Worm (Caenorhabditis elegans) whole organism, L4 larva: Measurements from ENCODE around the gene nas-21.

Experiments
- D1046.2 ChIP-seq: fragments of 200-800 bp; sonication (Bioruptor generic); IDR thresholded peaks from 2 replicates; pipeline ENCODE4 v1.3.6; 2022; ENCODE audit warnings: missing genetic modification characterization, missing compliant biosample characterization
- F37D6.2 ChIP-seq: sonication (generic microtip); optimal IDR thresholded peaks from 2 replicates; lab custom pipeline; 2016; ENCODE audit warnings: mild to moderate bottlenecking, missing genetic modification characterization, missing compliant biosample characterization
- F44E2.7 ChIP-seq: fragments of 200-800 bp; sonication (Bioruptor generic); IDR thresholded peaks from 2 replicates; pipeline ENCODE4 v2.1.2; 2022; ENCODE audit warnings: missing genetic modification characterization, missing compliant biosample characterization
- R02D3.7 ChIP-seq: fragments of 150-350 bp; sonication (generic microtip); optimal IDR thresholded peaks from 3 replicates; lab custom pipeline; 2014; ENCODE audit warnings: missing biosample characterization, missing genetic modification characterization
- T20F7.1 ChIP-seq: fragments of 200-800 bp; sonication (Bioruptor generic); optimal IDR thresholded peaks from 2 replicates; lab custom pipeline; 2018; ENCODE audit warnings: mild to moderate bottlenecking, missing genetic modification characterization, missing compliant biosample characterization
- Y75B8A.6 ChIP-seq: fragments of 200-800 bp; sonication (Bioruptor generic); IDR thresholded peaks from 2 replicates; pipeline ENCODE4 v1.3.6; 2022; ENCODE audit warnings: missing genetic modification reagents, missing genetic modification characterization, missing compliant biosample characterization
- ZK337.2 ChIP-seq: fragments of 200-800 bp; sonication (Bioruptor generic); IDR thresholded peaks from 2 replicates; pipeline ENCODE4 v1.3.6; 2022; ENCODE audit warnings: missing genetic modification reagents, missing genetic modification characterization, missing compliant biosample characterization
- aha-1 ChIP-seq: fragments of 150-350 bp; peaks from one replicate; lab custom pipeline; 2014; ENCODE audit warnings: missing biosample characterization, missing genetic modification characterization
- aly-2 ChIP-seq: sonication (generic microtip); optimal IDR thresholded peaks from 2 replicates; lab custom pipeline; 2018; ENCODE audit warnings: missing biosample characterization, missing genetic modification characterization
- arid-1 ChIP-seq: fragments of 200-800 bp; sonication (Bioruptor generic); conservative IDR thresholded peaks from 2 replicates; pipeline ENCODE4 v1.3.6; 2022; ENCODE audit warnings: missing genetic modification reagents, missing genetic modification characterization, missing compliant biosample characterization
- attf-4 ChIP-seq: sonication (generic microtip); optimal IDR thresholded peaks from 3 replicates; lab custom pipeline; 2017; ENCODE audit warnings: missing biosample characterization, missing genetic modification characterization
- ceh-32 ChIP-seq: sonication (generic microtip); optimal IDR thresholded peaks from 2 replicates; lab custom pipeline; 2016; ENCODE audit warnings: mild to moderate bottlenecking, missing genetic modification characterization, missing compliant biosample characterization; ENCODE audit not compliant: poor library complexity
- ceh-44 ChIP-seq: fragments of 200-800 bp; sonication (Bioruptor generic); IDR thresholded peaks from 2 replicates; pipeline ENCODE4 v1.3.6; 2022; ENCODE audit warnings: missing genetic modification reagents, missing genetic modification characterization, missing compliant biosample characterization
- ceh-82 ChIP-seq: sonication (generic microtip); optimal IDR thresholded peaks from 2 replicates; lab custom pipeline; 2017; ENCODE audit warnings: missing biosample characterization, missing genetic modification characterization
- ces-1 ChIP-seq: fragments of 150-350 bp; sonication (generic microtip); optimal IDR thresholded peaks from 4 replicates; lab custom pipeline; 2014; ENCODE audit warnings: missing biosample characterization, missing genetic modification reagents, missing genetic modification characterization
- daf-16 ChIP-seq, 3 experiments: sonication (generic microtip); optimal IDR thresholded peaks; 2 replicates each; lab custom pipeline; 2016 to 2017; ENCODE audit warnings: missing genetic modification characterization in 3 of 3, missing genetic modification reagents in 3 of 3, mild to moderate bottlenecking in 2 of 3, missing compliant biosample characterization in 2 of 3, missing biosample characterization in 1 of 3, moderate library complexity in 1 of 3
- dmd-6 ChIP-seq: fragments of 200-800 bp; sonication (Bioruptor generic); IDR thresholded peaks from 2 replicates; pipeline ENCODE4 v1.3.6; 2022; ENCODE audit warnings: missing genetic modification reagents, missing genetic modification characterization, missing compliant biosample characterization
- dmd-9 ChIP-seq: fragments of 200-800 bp; sonication (Bioruptor generic); IDR thresholded peaks from 2 replicates; pipeline ENCODE4 v1.3.6; 2022; ENCODE audit warnings: missing genetic modification reagents, missing genetic modification characterization, missing compliant biosample characterization
- duxl-1 ChIP-seq: sonication (generic microtip); optimal IDR thresholded peaks from 2 replicates; lab custom pipeline; 2016; ENCODE audit warnings: mild to moderate bottlenecking, missing genetic modification characterization, moderate library complexity, missing compliant biosample characterization; ENCODE audit not compliant: poor library complexity
- egl-43 ChIP-seq: fragments of 200-800 bp; sonication (Bioruptor generic); IDR thresholded peaks from 2 replicates; pipeline ENCODE4 v1.3.6; 2022; ENCODE audit warnings: missing genetic modification reagents, missing genetic modification characterization, missing compliant biosample characterization
- fkh-10 ChIP-seq: fragments of 150-350 bp; optimal IDR thresholded peaks from 2 replicates; lab custom pipeline; 2014; ENCODE audit warnings: missing biosample characterization, missing genetic modification reagents, missing genetic modification characterization
- hlh-11 ChIP-seq: fragments of 200-800 bp; sonication (Bioruptor generic); optimal IDR thresholded peaks from 2 replicates; lab custom pipeline; 2018; ENCODE audit warnings: mild to moderate bottlenecking, missing genetic modification characterization, missing compliant biosample characterization
- jun-1 ChIP-seq: fragments of 150-350 bp; optimal IDR thresholded peaks from 2 replicates; lab custom pipeline; 2014; ENCODE audit warnings: missing biosample characterization, missing genetic modification reagents, missing genetic modification characterization
- lim-7 ChIP-seq: fragments of 200-800 bp; sonication (Bioruptor generic); IDR thresholded peaks from 2 replicates; pipeline ENCODE4 v1.3.6; 2022; ENCODE audit warnings: missing genetic modification characterization, missing compliant biosample characterization
- lin-29 ChIP-seq: fragments of 200-800 bp; sonication (Bioruptor generic); IDR thresholded peaks from 2 replicates; pipeline ENCODE4 v1.3.6; 2022; ENCODE audit warnings: missing genetic modification reagents, missing genetic modification characterization, missing compliant biosample characterization
- lin-38 ChIP-seq: fragments of 200-800 bp; sonication (Bioruptor generic); IDR thresholded peaks from 2 replicates; pipeline ENCODE4 v1.3.6; 2022; ENCODE audit warnings: missing genetic modification reagents, missing genetic modification characterization, missing compliant biosample characterization
- madf-5 ChIP-seq, 2 experiments: fragments of 200-800 bp; sonication (Bioruptor generic); IDR thresholded peaks; 2 replicates each; pipeline ENCODE4 v1.3.6; 2022; ENCODE audit warnings: missing compliant biosample characterization in 2 of 2, missing genetic modification characterization in 2 of 2
- mdt-29 ChIP-seq: fragments of 200-800 bp; sonication (Bioruptor generic); IDR thresholded peaks from 2 replicates; pipeline ENCODE4 v1.3.6; 2022; ENCODE audit warnings: missing genetic modification reagents, missing genetic modification characterization, missing compliant biosample characterization
- mep-1 ChIP-seq: fragments of 150-350 bp; sonication (generic microtip); optimal IDR thresholded peaks from 3 replicates; lab custom pipeline; 2014; ENCODE audit warnings: missing biosample characterization, missing genetic modification characterization
- nhr-11 ChIP-seq: fragments of 150-350 bp; optimal IDR thresholded peaks from 2 replicates; lab custom pipeline; 2014; ENCODE audit warnings: missing biosample characterization, missing genetic modification characterization
- nhr-28 ChIP-seq: fragments of 150-350 bp; optimal IDR thresholded peaks from 2 replicates; lab custom pipeline; 2014; ENCODE audit warnings: missing biosample characterization, missing genetic modification characterization
- nhr-76 ChIP-seq: fragments of 150-350 bp; optimal IDR thresholded peaks from 2 replicates; lab custom pipeline; 2014; ENCODE audit warnings: missing biosample characterization, missing genetic modification characterization
- php-3 ChIP-seq: fragments of 200-800 bp; sonication (Bioruptor generic); IDR thresholded peaks from 2 replicates; pipeline ENCODE4 v1.3.6; 2022; ENCODE audit warnings: missing genetic modification reagents, missing genetic modification characterization, missing compliant biosample characterization
- pqm-1 ChIP-seq: sonication (generic microtip); optimal IDR thresholded peaks from 2 replicates; lab custom pipeline; 2017; ENCODE audit warnings: missing biosample characterization, missing genetic modification characterization
- spr-3 ChIP-seq: fragments of 200-800 bp; sonication (Bioruptor generic); optimal IDR thresholded peaks from 2 replicates; lab custom pipeline; 2018; ENCODE audit warnings: mild to moderate bottlenecking, missing genetic modification characterization, missing compliant biosample characterization
- tag-97 ChIP-seq: fragments of 200-800 bp; sonication (Bioruptor generic); IDR thresholded peaks from 2 replicates; pipeline ENCODE4 v1.3.6; 2022; ENCODE audit warnings: missing genetic modification characterization, missing compliant biosample characterization
- tra-1 ChIP-seq: fragments of 200-800 bp; sonication (Bioruptor generic); IDR thresholded peaks from 2 replicates; pipeline ENCODE4 v1.3.6; 2022; ENCODE audit warnings: missing genetic modification reagents, missing genetic modification characterization, missing compliant biosample characterization
- unc-62 ChIP-seq, 3 experiments: fragments of 150-350 bp in 1 of 3; sonication (generic microtip); optimal IDR thresholded peaks in 2 of 3; peaks in 1 of 3; 1 replicate in 1 of 3; 2 replicates in 2 of 3; lab custom pipeline; 2014 to 2017; ENCODE audit warnings: missing biosample characterization in 3 of 3, missing genetic modification characterization in 3 of 3, missing genetic modification reagents in 3 of 3, missing genotype in 1 of 3
- zfp-2 ChIP-seq: sonication (generic microtip); optimal IDR thresholded peaks from 2 replicates; lab custom pipeline; 2016; ENCODE audit warnings: mild to moderate bottlenecking, missing genetic modification characterization, missing compliant biosample characterization
- zfp-3 ChIP-seq: fragments of 200-800 bp; sonication (Bioruptor generic); conservative IDR thresholded peaks from 2 replicates; pipeline ENCODE4 v1.3.6; 2022; ENCODE audit warnings: missing genetic modification reagents, missing genetic modification characterization, missing compliant biosample characterization
- zip-2 ChIP-seq: fragments of 150-350 bp; optimal IDR thresholded peaks from 2 replicates; lab custom pipeline; 2014; ENCODE audit warnings: missing biosample characterization, missing genetic modification characterization
- ztf-11 ChIP-seq: fragments of 150-350 bp; optimal IDR thresholded peaks from 2 replicates; lab custom pipeline; 2014; ENCODE audit warnings: missing biosample characterization, missing genetic modification characterization
- ztf-7 ChIP-seq: fragments of 150-350 bp; optimal IDR thresholded peaks from 2 replicates; lab custom pipeline; 2014; ENCODE audit warnings: missing biosample characterization, missing genetic modification characterization

The nas-21 gene

DNA sequence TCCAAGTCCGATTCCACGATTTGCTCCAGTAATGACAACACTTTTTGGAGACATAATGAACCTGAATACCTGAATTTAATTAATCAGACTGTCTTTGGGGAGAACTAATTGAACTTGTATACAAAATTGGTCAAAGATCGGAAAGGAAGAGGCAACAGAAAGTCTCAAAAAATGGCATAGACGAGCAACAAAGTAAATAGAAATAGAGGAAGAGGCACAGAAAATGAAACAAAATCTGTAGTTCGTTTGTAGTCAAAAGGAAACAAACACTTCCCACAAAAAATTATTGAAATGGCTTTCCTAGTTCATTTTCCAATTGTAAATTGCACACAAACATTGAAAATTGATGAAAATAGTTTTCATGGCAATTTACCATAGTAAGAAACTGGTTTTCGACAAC is 42.3 kb downstream of the nas-21 start, which contains the start of gene C55A6.6:
C55A6.6 (minus strand) TSS at position 61 of the 400 bp plus-strand sequence.
- TF ChIP-seq F37D6.2 (tag; lab: Kevin White, UChicago) = no peak
- no peak for TF ChIP-seq zip-2
- no peak for TF ChIP-seq php-3 (GFP tag; lab: Robert Waterston, UW)
- TF ChIP-seq lin-29 (GFP tag; lab: Robert Waterston, UW) = no peak
- TF ChIP-seq nhr-76 (tag; lab: Kevin White, UChicago) = no peak
- TF ChIP-seq aha-1 (tag; lab: Kevin White, UChicago) = no peak
- no peak for TF ChIP-seq lim-7 (GFP tag; lab: Robert Waterston, UW)
- TF ChIP-seq D1046.2 (GFP tag; lab: Robert Waterston, UW) = no peak
- TF ChIP-seq nhr-28 (tag; lab: Kevin White, UChicago) = peak; percentile 81
- TF ChIP-seq T20F7.1 (GFP tag; lab: Kevin White, UChicago) = no peak
- TF ChIP-seq ceh-32 (tag; lab: Kevin White, UChicago) = no peak
- peak; percentile 4 for TF ChIP-seq pqm-1
- no peak for TF ChIP-seq mep-1 (tag; lab: Kevin White, UChicago)
- no peak for TF ChIP-seq tag-97 (GFP tag; lab: Robert Waterston, UW)
- TF ChIP-seq daf-16 (GFP tag; optimal IDR thresholded peaks at IDR 0.05; lab: Kevin White, UChicago) = no peak
- TF ChIP-seq daf-16 (tag; optimal IDR thresholded peaks at IDR 0.05; lab: Kevin White, UChicago) = peak; percentile 15
- TF ChIP-seq jun-1 (tag; lab: Kevin White, UChicago) = no peak
- TF ChIP-seq ztf-7 = no peak
- TF ChIP-seq ceh-82 (tag; lab: Kevin White, UChicago) = no peak
- TF ChIP-seq hlh-11 (tag; lab: Kevin White, UChicago) = no peak
- no peak for TF ChIP-seq dmd-6
- TF ChIP-seq, all 104 proteins: peak for 3

DNA sequence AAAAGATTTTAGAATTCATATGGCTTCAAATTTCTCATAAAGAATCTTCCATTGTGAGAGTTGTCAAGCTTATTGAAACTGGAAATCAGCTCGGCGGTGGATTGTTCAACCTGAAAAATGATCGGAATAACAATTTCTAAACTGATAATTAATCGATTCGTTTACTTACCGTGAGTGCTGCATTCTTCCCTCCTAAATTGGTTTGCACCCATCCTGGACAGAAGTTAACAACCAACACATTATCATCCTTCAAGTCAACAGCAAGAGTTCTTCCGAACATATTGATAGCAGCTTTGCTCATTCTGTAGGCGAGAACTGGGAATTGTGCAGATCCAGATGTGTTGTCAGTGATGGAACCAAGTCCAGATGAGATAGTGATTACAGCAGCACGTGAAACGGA is 42.8 kb downstream of the nas-21 start:
- TF ChIP-seq Y75B8A.6 (GFP tag; lab: Robert Waterston, UW) (no peak), php-3 (GFP tag; lab: Robert Waterston, UW) (no peak), unc-62 (GFP tag; optimal IDR thresholded peaks at IDR 0.05 in 1 of 2; lab: Kevin White, UChicago) (peak in 1 of 2 experiments; percentile 98), unc-62 (tag; optimal IDR thresholded peaks at IDR 0.05; lab: Kevin White, UChicago) (no peak)

DNA sequence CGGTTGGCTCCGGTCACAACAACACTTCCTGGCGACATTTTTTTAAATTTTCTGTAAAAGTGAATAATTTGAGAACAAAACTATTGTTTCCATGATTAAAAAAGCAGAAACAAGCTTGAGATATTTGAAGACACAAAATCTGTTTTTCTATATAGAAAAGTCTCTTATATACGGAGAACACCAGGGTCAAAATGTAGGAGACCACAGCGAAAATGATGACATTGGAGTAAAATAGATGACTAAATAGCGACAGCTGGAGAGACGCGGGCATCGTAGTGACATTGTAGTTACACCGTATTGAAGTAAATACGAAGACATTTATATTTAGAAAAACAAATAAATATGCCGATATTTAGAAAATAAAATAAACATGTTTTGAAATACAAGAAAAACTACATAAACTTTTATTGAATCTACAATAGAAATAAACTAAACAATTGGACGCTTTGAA is 43.8 kb downstream of the nas-21 start, which contains the start of gene sdz-8:
sdz-8 (minus strand) TSS at position 51 of the 451 bp plus-strand sequence.
- TF ChIP-seq daf-16 (GFP tag; optimal IDR thresholded peaks at IDR 0.05; lab: Kevin White, UChicago) (no peak), daf-16 (tag; optimal IDR thresholded peaks at IDR 0.05; lab: Kevin White, UChicago) (peak; percentile 44), zfp-2 (tag; lab: Kevin White, UChicago) (no peak), nhr-28 (tag; lab: Kevin White, UChicago) (peak; percentile 76), duxl-1 (tag; lab: Kevin White, UChicago) (no peak), madf-5 (GFP tag; IDR thresholded peaks at IDR 0.05; lab: Robert Waterston, UW) (no peak), T20F7.1 (GFP tag; lab: Kevin White, UChicago) (no peak), aly-2 (tag; lab: Kevin White, UChicago) (no peak), lin-38 (GFP tag; lab: Robert Waterston, UW) (no peak), R02D3.7 (tag; lab: Kevin White, UChicago) (no peak), tra-1 (GFP tag; lab: Robert Waterston, UW) (no peak), ztf-11 (tag; lab: Kevin White, UChicago) (no peak), attf-4 (no peak), zfp-3 (GFP tag; lab: Robert Waterston, UW) (no peak), tag-97 (GFP tag; lab: Robert Waterston, UW) (no peak), spr-3 (no peak)
- TF ChIP-seq, all 104 proteins: peak for 2

DNA sequence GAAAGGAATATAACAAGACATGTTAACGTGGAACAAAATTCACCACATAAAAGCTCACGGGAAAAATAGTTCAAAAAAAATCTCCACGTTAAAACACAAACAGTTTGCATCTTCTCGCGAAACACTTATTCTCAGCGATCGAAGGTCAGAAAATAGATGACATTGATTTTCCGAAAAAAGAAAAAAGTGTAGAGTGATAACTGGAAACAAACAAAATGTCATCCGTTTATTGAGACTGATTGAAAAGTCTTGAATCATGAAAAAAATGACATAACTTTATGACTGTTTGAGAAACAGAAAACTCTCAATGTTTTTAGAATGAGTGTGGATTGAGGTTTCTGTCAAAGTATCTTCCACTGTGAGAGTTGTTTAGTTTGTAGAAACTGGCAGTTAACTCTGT is 45.4 kb downstream of the nas-21 start, which contains the start of gene C55A6.4:
C55A6.4 (minus strand) TSS at position 101 of the 400 bp plus-strand sequence.
- TF ChIP-seq mdt-29 (GFP tag; lab: Robert Waterston, UW) = no peak
- TF ChIP-seq lin-38 (GFP tag; lab: Robert Waterston, UW) = no peak
- TF ChIP-seq ces-1 (GFP tag; lab: Kevin White, UChicago) = no peak
- TF ChIP-seq egl-43 (GFP tag; lab: Robert Waterston, UW) = no peak
- TF ChIP-seq ceh-32 (tag; lab: Kevin White, UChicago) = no peak
- TF ChIP-seq R02D3.7 (tag; lab: Kevin White, UChicago) = no peak
- no peak for TF ChIP-seq arid-1
- TF ChIP-seq zfp-2 (tag; lab: Kevin White, UChicago) = no peak
- TF ChIP-seq ZK337.2 (GFP tag; lab: Robert Waterston, UW) = no peak
- TF ChIP-seq lin-29 (GFP tag; lab: Robert Waterston, UW) = no peak
- TF ChIP-seq fkh-10 (GFP tag; lab: Kevin White, UChicago) = no peak
- no peak for TF ChIP-seq F44E2.7 (GFP tag; lab: Robert Waterston, UW)
- no peak for TF ChIP-seq nhr-28 (tag; lab: Kevin White, UChicago)
- no peak for TF ChIP-seq unc-62 (GFP tag; optimal IDR thresholded peaks at IDR 0.05 in 1 of 2; lab: Kevin White, UChicago)
- no peak for TF ChIP-seq unc-62 (tag; optimal IDR thresholded peaks at IDR 0.05; lab: Kevin White, UChicago)
- TF ChIP-seq nhr-11 (tag; lab: Kevin White, UChicago) = no peak
- no peak for TF ChIP-seq ceh-44 (GFP tag; lab: Robert Waterston, UW)
- no peak for TF ChIP-seq dmd-9 (GFP tag; lab: Robert Waterston, UW)
- TF ChIP-seq dmd-6 = no peak
- no peak for TF ChIP-seq nhr-76 (tag; lab: Kevin White, UChicago)
